Fruit fly (Drosophila melanogaster) whole organism: ENCODE measurements around the gene RpS9.

Experiments used
- CG8478 ChIP-seq: fragments of >200 bp; optimal IDR thresholded peaks from 2 replicates; lab custom pipeline; 2018; ENCODE audit warnings: inconsistent platforms
- Dll ChIP-seq: fragments of >200 bp; optimal IDR thresholded peaks from 2 replicates; lab custom pipeline; 2017
- EcR ChIP-seq, 2 experiments: fragments of >200 bp; optimal IDR thresholded peaks; 2 replicates each; lab custom pipeline; 2017; ENCODE audit warnings: missing biosample characterization in 2 of 2, missing genetic modification characterization in 2 of 2, missing genetic modification reagents in 2 of 2
- pan ChIP-seq: fragments of >200 bp; optimal IDR thresholded peaks from 2 replicates; lab custom pipeline; 2017
- psq ChIP-seq: fragments of >200 bp; optimal IDR thresholded peaks from 2 replicates; lab custom pipeline; 2017
- usp ChIP-seq: fragments of >200 bp; optimal IDR thresholded peaks from 2 replicates; lab custom pipeline; 2017; ENCODE audit warnings: missing biosample characterization, missing genetic modification characterization, mixed read lengths

RpS9 gene

dm6 chr3L:9528835-9529234 is 17.5 kb upstream of the RpS9 start, which contains the start of gene Or67a:
Gene Or67a (plus strand): TSS chr3L:9529067.
- TF ChIP-seq pan (lab: Kevin White, UChicago) (no peak), EcR (GFP tag; optimal IDR thresholded peaks at IDR 0.05; lab: Kevin White, UChicago) (peak in 1 of 2 experiments; percentile 87)

dm6 chr3L:9525444-9525843 is 14.1 kb upstream of the RpS9 start, which contains the start of gene CG33700:
Gene CG33700 (minus strand): TSS chr3L:9525544.
- TF ChIP-seq EcR (GFP tag; optimal IDR thresholded peaks at IDR 0.05; lab: Kevin White, UChicago) (no peak), usp (GFP tag; lab: Kevin White, UChicago) (no peak), pan (lab: Kevin White, UChicago) (no peak), psq (lab: Kevin White, UChicago) (no peak), CG8478 (lab: Kevin White, UChicago) (no peak), Dll (lab: Kevin White, UChicago) (no peak)

dm6 chr3L:9513309-9513708 is 2.0 kb upstream of the RpS9 start, which contains the start of gene CG33702:
Gene CG33702 (minus strand): TSS chr3L:9513409.
- TF ChIP-seq CG8478 (lab: Kevin White, UChicago) (no peak), usp (GFP tag; lab: Kevin White, UChicago) (no peak), EcR (GFP tag; optimal IDR thresholded peaks at IDR 0.05; lab: Kevin White, UChicago) (no peak)

dm6 chr3L:9512560-9512959 is 1.2 kb upstream of the RpS9 start, which contains the start of gene CG33703:
Gene CG33703 (minus strand): TSS chr3L:9512660.
- no peak for TF ChIP-seq CG8478 (lab: Kevin White, UChicago)
- no peak for TF ChIP-seq Dll (lab: Kevin White, UChicago)
- TF ChIP-seq psq (lab: Kevin White, UChicago): no peak
- TF ChIP-seq pan (lab: Kevin White, UChicago): no peak
- TF ChIP-seq usp (GFP tag; lab: Kevin White, UChicago): no peak
- TF ChIP-seq EcR (GFP tag; optimal IDR thresholded peaks at IDR 0.05; lab: Kevin White, UChicago): no peak

dm6 chr3L:9509037-9509830 is 2.1 kb downstream of the RpS9 start, which contains the start of gene CG3408:
Gene CG3408 (minus strand): TSS chr3L:9509583.
- TF ChIP-seq pan (lab: Kevin White, UChicago) (no peak), CG8478 (lab: Kevin White, UChicago) (peak; percentile 37)

dm6 chr3L:9508653-9509036 is 2.7 kb downstream of the RpS9 start:
- TF ChIP-seq pan (lab: Kevin White, UChicago): peak; percentile 75
- TF ChIP-seq usp (GFP tag; lab: Kevin White, UChicago): no peak

- TF ChIP-seq pan (lab: Kevin White, UChicago) (no peak), usp (GFP tag; lab: Kevin White, UChicago) (no peak)
Measured at dm6 chr3L:9506421-9506820, 4.9 kb downstream of the RpS9 start.

- TF ChIP-seq EcR (GFP tag; optimal IDR thresholded peaks at IDR 0.05; lab: Kevin White, UChicago) (peak; percentile 49 to 61), CG8478 (lab: Kevin White, UChicago) (no peak)
Measured at dm6 chr3L:9505713-9506062, 5.6 kb downstream of the RpS9 start.

dm6 chr3L:9505007-9505712 is 6.2 kb downstream of the RpS9 start, which contains the start of gene path:
Gene path (minus strand): TSS chr3L:9505328.
- TF ChIP-seq Dll (lab: Kevin White, UChicago) (no peak), pan (lab: Kevin White, UChicago) (no peak), EcR (GFP tag; optimal IDR thresholded peaks at IDR 0.05; lab: Kevin White, UChicago) (no peak), CG8478 (lab: Kevin White, UChicago) (no peak), usp (GFP tag; lab: Kevin White, UChicago) (no peak), psq (lab: Kevin White, UChicago) (no peak)

dm6 chr3L:9504530-9504929 is 6.8 kb downstream of the RpS9 start:
- TF ChIP-seq CG8478 (lab: Kevin White, UChicago) (no peak), usp (GFP tag; lab: Kevin White, UChicago) (no peak), EcR (GFP tag; optimal IDR thresholded peaks at IDR 0.05; lab: Kevin White, UChicago) (no peak), Dll (lab: Kevin White, UChicago) (no peak)

dm6 chr3L:9503552-9504317 is 7.6 kb downstream of the RpS9 start:
- TF ChIP-seq pan (lab: Kevin White, UChicago): no peak
- no peak for TF ChIP-seq psq (lab: Kevin White, UChicago)
- TF ChIP-seq CG8478 (lab: Kevin White, UChicago): no peak

- TF ChIP-seq usp (GFP tag; lab: Kevin White, UChicago): no peak
- no peak for TF ChIP-seq CG8478 (lab: Kevin White, UChicago)
- no peak for TF ChIP-seq psq (lab: Kevin White, UChicago)
- TF ChIP-seq Dll (lab: Kevin White, UChicago): no peak
- TF ChIP-seq EcR (GFP tag; optimal IDR thresholded peaks at IDR 0.05; lab: Kevin White, UChicago): no peak
- no peak for TF ChIP-seq pan (lab: Kevin White, UChicago)
Measured at dm6 chr3L:9502856-9503255, 8.5 kb downstream of the RpS9 start.
